Worm (Caenorhabditis elegans) whole organism, L1 larva: Measurements from ENCODE around the gene vha-1.
A peak's percentile ranks its signal among the peaks of the same experiment; 100 is the strongest.

Experiments
- C04F5.9 ChIP-seq: sonication (generic microtip); optimal IDR thresholded peaks from 2 replicates; lab custom pipeline; 2016; ENCODE audit warnings: missing genetic modification characterization, missing compliant biosample characterization
- C16A3.4 ChIP-seq: fragments of 150-350 bp; optimal IDR thresholded peaks from 2 replicates; lab custom pipeline; 2014; ENCODE audit warnings: missing biosample characterization, missing genetic modification characterization
- C34B4.2 ChIP-seq: sonication (generic microtip); optimal IDR thresholded peaks from 2 replicates; lab custom pipeline; 2017; ENCODE audit warnings: mild to moderate bottlenecking, missing genetic modification characterization, missing compliant biosample characterization
- Y116A8C.19 ChIP-seq: sonication (generic microtip); optimal IDR thresholded peaks from 2 replicates; lab custom pipeline; 2016; ENCODE audit warnings: missing compliant biosample characterization, missing genetic modification characterization, borderline replicate concordance
- aha-1 ChIP-seq: fragments of 150-350 bp; optimal IDR thresholded peaks from 2 replicates; lab custom pipeline; 2014; ENCODE audit warnings: missing biosample characterization, missing genetic modification characterization
- alr-1 ChIP-seq: fragments of 200-800 bp; sonication (Bioruptor generic); optimal IDR thresholded peaks from 2 replicates; lab custom pipeline; 2018; ENCODE audit warnings: borderline replicate concordance, mild to moderate bottlenecking, missing genetic modification characterization, missing compliant biosample characterization
- ama-1 ChIP-seq: fragments of 150-350 bp; optimal IDR thresholded peaks from 2 replicates; lab custom pipeline; 2014
- blmp-1 ChIP-seq: fragments of 150-350 bp; optimal IDR thresholded peaks from 2 replicates; lab custom pipeline; 2014; ENCODE audit warnings: missing biosample characterization, missing genetic modification characterization
- ceh-63 ChIP-seq: fragments of 200-800 bp; sonication (Bioruptor generic); optimal IDR thresholded peaks from 2 replicates; lab custom pipeline; 2018; ENCODE audit warnings: mild to moderate bottlenecking, missing genetic modification characterization, missing compliant biosample characterization
- ceh-88 ChIP-seq: fragments of 200-800 bp; sonication (Bioruptor generic); IDR thresholded peaks from 2 replicates; pipeline ENCODE4 v1.3.6; 2022; ENCODE audit warnings: missing genetic modification characterization, missing compliant biosample characterization
- ces-1 ChIP-seq: fragments of 150-350 bp; optimal IDR thresholded peaks from 2 replicates; lab custom pipeline; 2014; ENCODE audit warnings: missing biosample characterization, missing genetic modification reagents, missing genetic modification characterization
- dpl-1 ChIP-seq, 3 experiments: fragments of 150-350 bp in 2 of 3; sonication (generic microtip) in 1 of 3; optimal IDR thresholded peaks; 2 replicates each; lab custom pipeline; 2014 to 2017; ENCODE audit warnings: missing biosample characterization in 3 of 3, missing genetic modification characterization in 3 of 3, missing genetic modification reagents in 3 of 3
- dsc-1 ChIP-seq: sonication (generic microtip); optimal IDR thresholded peaks from 2 replicates; lab custom pipeline; 2016; ENCODE audit warnings: mild to moderate bottlenecking, missing genetic modification characterization, missing compliant biosample characterization
- efl-3 ChIP-seq: fragments of 200-800 bp; sonication (Bioruptor generic); optimal IDR thresholded peaks from 2 replicates; lab custom pipeline; 2018; ENCODE audit warnings: mild to moderate bottlenecking, missing genetic modification characterization, missing compliant biosample characterization
- elt-3 ChIP-seq, 6 experiments: fragments of 150-350 bp in 1 of 6; sonication (generic microtip); optimal IDR thresholded peaks; 2 replicates each; lab custom pipeline; 2017 to 2018; ENCODE audit warnings: missing biosample characterization in 6 of 6, missing genetic modification characterization in 6 of 6, inconsistent platforms in 1 of 6
- hlh-17 ChIP-seq: fragments of 200-800 bp; sonication (Bioruptor generic); optimal IDR thresholded peaks from 2 replicates; lab custom pipeline; 2018; ENCODE audit warnings: missing genetic modification characterization, mild to moderate bottlenecking, missing compliant biosample characterization, moderate library complexity, borderline replicate concordance
- hlh-4 ChIP-seq: sonication (generic microtip); optimal IDR thresholded peaks from 2 replicates; lab custom pipeline; 2016; ENCODE audit warnings: mild to moderate bottlenecking, missing genetic modification characterization, missing compliant biosample characterization
- isw-1 ChIP-seq: fragments of 200-800 bp; sonication (Bioruptor generic); IDR thresholded peaks from 2 replicates; pipeline ENCODE4 v1.3.6; 2022; ENCODE audit warnings: missing genetic modification characterization, missing compliant biosample characterization
- jun-1 ChIP-seq: fragments of 150-350 bp; optimal IDR thresholded peaks from 2 replicates; lab custom pipeline; 2014; ENCODE audit warnings: missing biosample characterization, missing genetic modification reagents, missing genetic modification characterization
- lin-14 ChIP-seq: fragments of 200-800 bp; sonication (Bioruptor generic); optimal IDR thresholded peaks from 2 replicates; lab custom pipeline; 2018; ENCODE audit warnings: mild to moderate bottlenecking, missing genetic modification characterization, moderate library complexity, missing compliant biosample characterization
- lin-15B ChIP-seq: fragments of 150-350 bp; sonication (generic microtip); optimal IDR thresholded peaks from 3 replicates; lab custom pipeline; 2014; ENCODE audit warnings: missing biosample characterization, missing genetic modification characterization
- lin-35 ChIP-seq, 2 experiments: fragments of 150-350 bp; optimal IDR thresholded peaks; 2 replicates each; lab custom pipeline; 2014; ENCODE audit warnings: missing biosample characterization in 2 of 2, missing genetic modification characterization in 2 of 2, missing genetic modification reagents in 2 of 2
- lir-3 ChIP-seq: sonication (generic microtip); optimal IDR thresholded peaks from 2 replicates; lab custom pipeline; 2016; ENCODE audit warnings: mild to moderate bottlenecking, missing genetic modification characterization, moderate library complexity, missing compliant biosample characterization; ENCODE audit not compliant: poor library complexity
- lsy-2 ChIP-seq, 2 experiments: fragments of 150-350 bp; optimal IDR thresholded peaks; 2 replicates each; lab custom pipeline; 2014; ENCODE audit warnings: missing biosample characterization in 2 of 2, missing genetic modification characterization in 2 of 2
- mep-1 ChIP-seq: fragments of 150-350 bp; optimal IDR thresholded peaks from 2 replicates; lab custom pipeline; 2014; ENCODE audit warnings: missing biosample characterization, missing genetic modification characterization
- nhr-11 ChIP-seq: fragments of 150-350 bp; optimal IDR thresholded peaks from 2 replicates; lab custom pipeline; 2014; ENCODE audit warnings: missing biosample characterization, missing genetic modification characterization
- nhr-20 ChIP-seq: sonication (generic microtip); optimal IDR thresholded peaks from 2 replicates; lab custom pipeline; 2016; ENCODE audit warnings: mild to moderate bottlenecking, missing genetic modification characterization, missing compliant biosample characterization
- nhr-85 ChIP-seq: sonication (generic microtip); peaks from one replicate; lab custom pipeline; 2016; ENCODE audit warnings: missing genetic modification characterization, inconsistent platforms, missing compliant biosample characterization
- pqm-1 ChIP-seq: sonication (generic microtip); optimal IDR thresholded peaks from 3 replicates; lab custom pipeline; 2017; ENCODE audit warnings: missing biosample characterization, missing genetic modification characterization
- rnt-1 ChIP-seq: sonication (generic microtip); optimal IDR thresholded peaks from 2 replicates; lab custom pipeline; 2016; ENCODE audit warnings: mild to moderate bottlenecking, missing genetic modification characterization, moderate library complexity, missing compliant biosample characterization
- snu-23 ChIP-seq: sonication (generic microtip); optimal IDR thresholded peaks from 2 replicates; lab custom pipeline; 2016; ENCODE audit warnings: missing genetic modification characterization, missing compliant biosample characterization
- sptf-1 ChIP-seq: fragments of 150-350 bp; optimal IDR thresholded peaks from 2 replicates; lab custom pipeline; 2014; ENCODE audit warnings: missing biosample characterization, missing genetic modification characterization
- swsn-7 ChIP-seq: sonication (generic microtip); optimal IDR thresholded peaks from 2 replicates; lab custom pipeline; 2016; ENCODE audit warnings: missing genetic modification characterization, missing compliant biosample characterization
- unc-130 ChIP-seq: fragments of 150-350 bp; optimal IDR thresholded peaks from 2 replicates; lab custom pipeline; 2017; ENCODE audit warnings: missing biosample characterization, missing genetic modification characterization, inconsistent platforms
- unc-98 ChIP-seq: fragments of 200-800 bp; sonication (Bioruptor generic); IDR thresholded peaks from 2 replicates; pipeline ENCODE4 v1.3.6; 2022; ENCODE audit warnings: missing genetic modification characterization, missing compliant biosample characterization
- zag-1 ChIP-seq: fragments of 150-350 bp; optimal IDR thresholded peaks from 2 replicates; lab custom pipeline; 2014; ENCODE audit warnings: missing biosample characterization, missing genetic modification characterization
- zip-4 ChIP-seq: fragments of 200-800 bp; sonication (Bioruptor generic); optimal IDR thresholded peaks from 2 replicates; lab custom pipeline; 2018; ENCODE audit warnings: mild to moderate bottlenecking, missing genetic modification characterization, moderate library complexity, missing compliant biosample characterization
- ztf-11 ChIP-seq, 2 experiments: sonication (generic microtip); optimal IDR thresholded peaks; 2 replicates each; lab custom pipeline; 2016 to 2017; ENCODE audit warnings: missing genetic modification characterization in 2 of 2, missing biosample characterization in 1 of 2, missing compliant biosample characterization in 1 of 2
- ztf-4 ChIP-seq: fragments of 150-350 bp; optimal IDR thresholded peaks from 2 replicates; lab custom pipeline; 2014; ENCODE audit warnings: missing biosample characterization, missing genetic modification characterization

vha-1 gene

ce11 chrIII:9731313-9731912, 49.6 kb upstream of the vha-1 start (continued):
- TF ChIP-seq dpl-1 (GFP tag; optimal IDR thresholded peaks at IDR 0.05; lab: Kevin White, UChicago) (no peak), dsc-1 (tag; lab: Kevin White, UChicago) (peak; percentile 75), sptf-1 (tag; lab: Kevin White, UChicago) (no peak), alr-1 (tag; lab: Kevin White, UChicago) (no peak), ama-1 (lab: Kevin White, UChicago) (no peak), ces-1 (GFP tag; lab: Kevin White, UChicago) (no peak), nhr-11 (tag; lab: Kevin White, UChicago) (no peak), pqm-1 (tag; lab: Kevin White, UChicago) (no peak), ceh-63 (GFP tag; lab: Kevin White, UChicago) (no peak), elt-3 (tag; optimal IDR thresholded peaks at IDR 0.05; lab: Kevin White, UChicago) (no peak), zip-4 (GFP tag; lab: Kevin White, UChicago) (no peak), C34B4.2 (tag; lab: Kevin White, UChicago) (no peak), aha-1 (tag; lab: Kevin White, UChicago) (no peak), C04F5.9 (no peak), ceh-88 (GFP tag; lab: Robert Waterston, UW) (no peak), jun-1 (tag; lab: Kevin White, UChicago) (no peak), Y116A8C.19 (no peak), zag-1 (tag; lab: Kevin White, UChicago) (no peak), ztf-4 (tag; lab: Kevin White, UChicago) (no peak), swsn-7 (peak; percentile 24), nhr-85 (peak; percentile 9), lin-15B (no peak), ztf-11 (tag; optimal IDR thresholded peaks at IDR 0.05; lab: Kevin White, UChicago) (no peak), hlh-4 (tag; lab: Kevin White, UChicago) (no peak), unc-98 (GFP tag; lab: Robert Waterston, UW) (no peak), lsy-2 (tag; optimal IDR thresholded peaks at IDR 0.05; lab: Kevin White, UChicago) (peak; percentile 1 to 7), hlh-17 (no peak), unc-130 (tag; lab: Kevin White, UChicago) (no peak)

DNA sequence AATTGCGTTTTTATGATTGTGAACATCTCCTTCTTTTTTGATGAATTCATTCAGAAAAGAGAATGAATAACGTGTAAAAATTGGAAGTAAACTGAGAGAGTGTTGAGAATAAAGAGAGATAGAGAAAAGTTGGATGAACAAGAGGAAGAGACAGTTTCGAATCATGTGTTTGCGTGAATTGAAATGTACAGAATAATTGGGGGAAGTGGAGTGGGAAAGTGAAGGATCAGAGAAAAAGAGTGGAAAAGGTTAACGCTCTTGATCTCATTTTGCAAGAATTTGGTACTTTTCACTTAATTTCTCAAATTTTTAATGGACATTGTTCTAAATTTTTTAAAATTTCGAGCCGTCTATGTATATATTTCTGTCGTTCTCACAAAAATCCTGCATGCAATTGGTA, 47.7 kb upstream of the vha-1 start:
- no peak for TF ChIP-seq lir-3 (tag; lab: Kevin White, UChicago)
- peak; percentile 32 for TF ChIP-seq mep-1
- peak; percentile 3 for TF ChIP-seq nhr-20 (tag; lab: Kevin White, UChicago)
- peak in 1 of 2 experiments; percentile 23 for TF ChIP-seq lsy-2 (tag; optimal IDR thresholded peaks at IDR 0.05; lab: Kevin White, UChicago)
- TF ChIP-seq C16A3.4, result no peak
- TF ChIP-seq snu-23, result peak; percentile 22
- no peak for TF ChIP-seq efl-3 (GFP tag; lab: Kevin White, UChicago)
- TF ChIP-seq lin-35 (GFP tag; optimal IDR thresholded peaks at IDR 0.05; lab: Kevin White, UChicago), result peak in 1 of 2 experiments; percentile 26
- TF ChIP-seq isw-1 (GFP tag; lab: Robert Waterston, UW), result no peak
- TF ChIP-seq elt-3 (tag; optimal IDR thresholded peaks at IDR 0.05; lab: Kevin White, UChicago), result peak in 1 of 6 experiments; percentile 27
- no peak for TF ChIP-seq jun-1 (tag; lab: Kevin White, UChicago)
- peak; percentile 74 for TF ChIP-seq nhr-85
- TF ChIP-seq blmp-1, result peak; percentile 87
- TF ChIP-seq lin-14 (GFP tag; lab: Kevin White, UChicago), result peak; percentile 64
- TF ChIP-seq ceh-88 (GFP tag; lab: Robert Waterston, UW), result no peak
- TF ChIP-seq, all 84 proteins: peak for 9

DNA sequence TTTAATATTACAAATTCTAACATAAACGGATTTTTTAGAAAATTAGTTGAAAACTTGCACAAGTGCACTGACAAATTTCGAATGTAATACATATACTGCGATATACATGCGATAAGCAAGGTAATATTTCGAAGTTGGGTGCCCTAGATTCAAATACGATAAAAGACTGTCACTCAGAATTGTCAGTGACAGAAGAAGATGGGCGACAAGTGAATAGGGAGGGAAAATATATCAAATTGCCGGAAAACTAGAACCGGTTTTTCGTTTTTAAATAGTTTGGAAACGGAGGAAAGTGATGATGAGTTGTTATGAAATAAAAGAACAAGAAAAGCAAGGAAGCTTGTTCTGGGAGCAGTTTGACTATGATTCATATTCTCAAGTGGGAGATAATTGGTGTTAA, 47.0 kb upstream of the vha-1 start:
- peak; percentile 21 for TF ChIP-seq snu-23
- TF ChIP-seq nhr-85, result peak; percentile 87
- TF ChIP-seq blmp-1, result peak; percentile 67
- TF ChIP-seq lin-14 (GFP tag; lab: Kevin White, UChicago), result peak; percentile 55
- TF ChIP-seq aha-1 (tag; lab: Kevin White, UChicago), result no peak
- TF ChIP-seq ama-1 (lab: Kevin White, UChicago), result no peak
- TF ChIP-seq mep-1, result peak; percentile 26
- peak; percentile 14 for TF ChIP-seq rnt-1 (tag; lab: Kevin White, UChicago)
